Worm (Caenorhabditis elegans) whole organism, L2 larva: ENCODE results near the gene memi-2.
A peak's percentile ranks its signal among the peaks of the same experiment; 100 is the strongest.

ENCODE experiments used
- C34F6.9 ChIP-seq: fragments of 150-350 bp; optimal IDR thresholded peaks from 2 replicates; lab custom pipeline; 2014; ENCODE audit warnings: missing biosample characterization, missing genetic modification characterization
- F13H6.1 ChIP-seq: sonication (generic microtip); optimal IDR thresholded peaks from 2 replicates; lab custom pipeline; 2016; ENCODE audit warnings: missing genetic modification characterization, missing compliant biosample characterization
- R02D3.7 ChIP-seq: fragments of 150-350 bp; optimal IDR thresholded peaks from 2 replicates; lab custom pipeline; 2014; ENCODE audit warnings: missing biosample characterization, missing genetic modification characterization
- Y55F3AM.14 ChIP-seq: fragments of 200-800 bp; sonication (Bioruptor generic); optimal IDR thresholded peaks from 2 replicates; lab custom pipeline; 2018; ENCODE audit warnings: mild to moderate bottlenecking, missing genetic modification characterization, missing compliant biosample characterization
- ZK546.5 ChIP-seq: sonication (generic microtip); optimal IDR thresholded peaks from 2 replicates; lab custom pipeline; 2017; ENCODE audit warnings: missing biosample characterization, missing genetic modification characterization
- alr-1 ChIP-seq: fragments of 150-350 bp; optimal IDR thresholded peaks from 2 replicates; lab custom pipeline; 2014; ENCODE audit warnings: missing biosample characterization, missing genetic modification characterization
- aly-2 ChIP-seq: fragments of 150-350 bp; optimal IDR thresholded peaks from 2 replicates; lab custom pipeline; 2014; ENCODE audit warnings: missing biosample characterization, missing genetic modification characterization
- blmp-1 ChIP-seq: sonication (generic microtip); optimal IDR thresholded peaks from 2 replicates; lab custom pipeline; 2017; ENCODE audit warnings: missing genetic modification characterization, mild to moderate bottlenecking, missing compliant biosample characterization, antibody characterized with exemption, moderate library complexity; ENCODE audit not compliant: insufficient read depth
- ceh-16 ChIP-seq: fragments of 150-350 bp; optimal IDR thresholded peaks from 2 replicates; lab custom pipeline; 2014; ENCODE audit warnings: missing biosample characterization, missing genetic modification characterization
- ceh-82 ChIP-seq: fragments of 150-350 bp; optimal IDR thresholded peaks from 2 replicates; lab custom pipeline; 2014; ENCODE audit warnings: missing biosample characterization, missing genetic modification characterization
- crh-2 ChIP-seq: sonication (generic microtip); optimal IDR thresholded peaks from 2 replicates; lab custom pipeline; 2017; ENCODE audit warnings: missing biosample characterization, missing genetic modification characterization
- dmd-4 ChIP-seq: sonication (generic microtip); optimal IDR thresholded peaks from 2 replicates; lab custom pipeline; 2017; ENCODE audit warnings: missing biosample characterization, missing genetic modification characterization
- egl-27 ChIP-seq: sonication (generic microtip); optimal IDR thresholded peaks from 3 replicates; lab custom pipeline; 2017; ENCODE audit warnings: missing biosample characterization, missing genetic modification reagents, missing genetic modification characterization
- elt-3 ChIP-seq: sonication (generic microtip); optimal IDR thresholded peaks from 2 replicates; lab custom pipeline; 2017; ENCODE audit warnings: missing biosample characterization, missing genetic modification characterization
- fos-1 ChIP-seq: fragments of 150-350 bp; optimal IDR thresholded peaks from 2 replicates; lab custom pipeline; 2014; ENCODE audit warnings: missing biosample characterization, missing genetic modification characterization
- gmeb-1 ChIP-seq: fragments of 150-350 bp; optimal IDR thresholded peaks from 2 replicates; lab custom pipeline; 2014; ENCODE audit warnings: missing biosample characterization, missing genetic modification characterization
- lin-11 ChIP-seq: fragments of 150-350 bp; sonication (generic microtip); optimal IDR thresholded peaks from 2 replicates; lab custom pipeline; 2014; ENCODE audit warnings: missing biosample characterization, missing genetic modification characterization, inconsistent platforms, mixed read lengths
- lin-13 ChIP-seq: fragments of 150-350 bp; optimal IDR thresholded peaks from 2 replicates; lab custom pipeline; 2014; ENCODE audit warnings: missing biosample characterization, missing genetic modification reagents, missing genetic modification characterization
- lin-39 ChIP-seq: fragments of 150-350 bp; optimal IDR thresholded peaks from 2 replicates; lab custom pipeline; 2014; ENCODE audit warnings: missing biosample characterization, missing genetic modification reagents, missing genetic modification characterization
- lsy-2 ChIP-seq, 2 experiments: fragments of 150-350 bp in 1 of 2; sonication (generic microtip) in 1 of 2; optimal IDR thresholded peaks; 2 replicates each; lab custom pipeline; 2014 to 2017; ENCODE audit warnings: missing biosample characterization in 2 of 2, missing genetic modification characterization in 2 of 2
- mbf-1 ChIP-seq: sonication (generic microtip); optimal IDR thresholded peaks from 2 replicates; lab custom pipeline; 2017; ENCODE audit warnings: missing biosample characterization, missing genetic modification characterization
- mdl-1 ChIP-seq, 2 experiments: fragments of 150-350 bp in 1 of 2; sonication (generic microtip) in 1 of 2; optimal IDR thresholded peaks; 2 replicates each; lab custom pipeline; 2017; ENCODE audit warnings: missing biosample characterization in 2 of 2, missing genetic modification characterization in 2 of 2
- nhr-11 ChIP-seq: fragments of 150-350 bp; optimal IDR thresholded peaks from 2 replicates; lab custom pipeline; 2014; ENCODE audit warnings: missing biosample characterization, missing genetic modification characterization
- nhr-129 ChIP-seq: fragments of 150-350 bp; optimal IDR thresholded peaks from 2 replicates; lab custom pipeline; 2014; ENCODE audit warnings: missing biosample characterization, missing genetic modification characterization
- nhr-21 ChIP-seq: fragments of 150-350 bp; optimal IDR thresholded peaks from 2 replicates; lab custom pipeline; 2014; ENCODE audit warnings: missing biosample characterization, missing genetic modification characterization
- nhr-25 ChIP-seq: fragments of 150-350 bp; sonication (generic microtip); optimal IDR thresholded peaks from 3 replicates; lab custom pipeline; 2014; ENCODE audit warnings: missing biosample characterization, missing genetic modification characterization
- skn-1 ChIP-seq: sonication (generic microtip); optimal IDR thresholded peaks from 2 replicates; lab custom pipeline; 2017; ENCODE audit warnings: missing biosample characterization, missing genetic modification characterization
- sma-3 ChIP-seq: sonication (generic microtip); optimal IDR thresholded peaks from 2 replicates; lab custom pipeline; 2016; ENCODE audit warnings: missing genetic modification reagents, missing genetic modification characterization, missing compliant biosample characterization
- sma-9 ChIP-seq, 2 experiments: fragments of 150-350 bp in 1 of 2; sonication (generic microtip) in 1 of 2; optimal IDR thresholded peaks; 2 replicates each; lab custom pipeline; 2014 to 2016; ENCODE audit warnings: missing genetic modification characterization in 2 of 2, mild to moderate bottlenecking in 1 of 2, missing biosample characterization in 1 of 2, missing compliant biosample characterization in 1 of 2, missing genetic modification reagents in 1 of 2, moderate library complexity in 1 of 2
- snpc-4 ChIP-seq: fragments of 150-350 bp; optimal IDR thresholded peaks from 2 replicates; lab custom pipeline; 2014; ENCODE audit warnings: missing biosample characterization, missing genetic modification characterization
- unc-55 ChIP-seq: fragments of 150-350 bp; sonication (generic microtip); optimal IDR thresholded peaks from 3 replicates; lab custom pipeline; 2014; ENCODE audit warnings: missing biosample characterization, missing genetic modification reagents, missing genetic modification characterization
- ztf-1 ChIP-seq: fragments of 200-800 bp; sonication (Bioruptor generic); conservative IDR thresholded peaks from 2 replicates; pipeline ENCODE4 v1.3.6; 2022; ENCODE audit warnings: missing genetic modification characterization, missing compliant biosample characterization

memi-2 gene

ce11 chrIV:13394686-13395085 is 5.6 kb downstream of the memi-2 start:
- no peak for TF ChIP-seq aly-2 (tag; lab: Kevin White, UChicago)
- TF ChIP-seq blmp-1 (tag; lab: Kevin White, UChicago), result peak; percentile 59
- TF ChIP-seq fos-1 (tag; lab: Kevin White, UChicago), result peak; percentile 8
- TF ChIP-seq, all 48 proteins: peak for 2

ce11 chrIV:13393246-13393716 is 7.0 kb downstream of the memi-2 start:
- no peak for TF ChIP-seq lin-13 (GFP tag; lab: Kevin White, UChicago)
- no peak for TF ChIP-seq snpc-4 (tag; lab: Kevin White, UChicago)
- TF ChIP-seq ZK546.5, result no peak
- peak; percentile 9 for TF ChIP-seq F13H6.1 (tag; lab: Kevin White, UChicago)
- peak; percentile 74 for TF ChIP-seq sma-9 (GFP tag; optimal IDR thresholded peaks at IDR 0.05; lab: Kevin White, UChicago)
- no peak for TF ChIP-seq sma-9 (tag; optimal IDR thresholded peaks at IDR 0.05; lab: Kevin White, UChicago)
- TF ChIP-seq fos-1 (tag; lab: Kevin White, UChicago), result peak; percentile 63
- TF ChIP-seq unc-55 (GFP tag; lab: Kevin White, UChicago), result no peak
- TF ChIP-seq lsy-2 (tag; optimal IDR thresholded peaks at IDR 0.05; lab: Kevin White, UChicago), result peak in 1 of 2 experiments; percentile 42
- no peak for TF ChIP-seq lin-11
- no peak for TF ChIP-seq ceh-82 (tag; lab: Kevin White, UChicago)
- TF ChIP-seq sma-3 (GFP tag; lab: Kevin White, UChicago), result peak; percentile 74
- no peak for TF ChIP-seq dmd-4 (tag; lab: Kevin White, UChicago)
- TF ChIP-seq nhr-25 (tag; lab: Kevin White, UChicago), result peak; percentile 8
- TF ChIP-seq crh-2 (tag; lab: Kevin White, UChicago), result peak; percentile 83
- peak; percentile 68 for TF ChIP-seq nhr-129
- TF ChIP-seq Y55F3AM.14 (GFP tag; lab: Kevin White, UChicago), result peak; percentile 25
- TF ChIP-seq nhr-11 (tag; lab: Kevin White, UChicago), result no peak
- TF ChIP-seq nhr-21 (tag; lab: Kevin White, UChicago), result peak; percentile 62
- TF ChIP-seq egl-27 (tag; lab: Kevin White, UChicago), result no peak
- TF ChIP-seq mdl-1 (tag; optimal IDR thresholded peaks at IDR 0.05; lab: Kevin White, UChicago), result peak in 1 of 2 experiments; percentile 31
- no peak for TF ChIP-seq aly-2 (tag; lab: Kevin White, UChicago)
- TF ChIP-seq gmeb-1 (tag; lab: Kevin White, UChicago), result peak; percentile 34

- TF ChIP-seq elt-3 (no peak), lin-11 (no peak), nhr-25 (tag; lab: Kevin White, UChicago) (no peak), nhr-11 (tag; lab: Kevin White, UChicago) (no peak), C34F6.9 (tag; lab: Kevin White, UChicago) (no peak), crh-2 (tag; lab: Kevin White, UChicago) (no peak), alr-1 (no peak), nhr-21 (tag; lab: Kevin White, UChicago) (no peak), lin-39 (tag; lab: Kevin White, UChicago) (no peak), mbf-1 (tag; lab: Kevin White, UChicago) (no peak), sma-3 (GFP tag; lab: Kevin White, UChicago) (no peak), ceh-82 (tag; lab: Kevin White, UChicago) (no peak), R02D3.7 (tag; lab: Kevin White, UChicago) (no peak), lsy-2 (tag; optimal IDR thresholded peaks at IDR 0.05; lab: Kevin White, UChicago) (no peak), Y55F3AM.14 (GFP tag; lab: Kevin White, UChicago) (no peak), skn-1 (tag; lab: Kevin White, UChicago) (no peak)
- TF ChIP-seq, all 48 proteins: peak for 0
These were observed 8.1 kb downstream of the memi-2 start for ce11 chrIV:13392230-13392629.

- TF ChIP-seq lin-13 (GFP tag; lab: Kevin White, UChicago) (no peak), nhr-129 (peak; percentile 8)
These were observed 9.5 kb downstream of the memi-2 start for ce11 chrIV:13390770-13391169.

ce11 chrIV:13389237-13389636 is 11.1 kb downstream of the memi-2 start:
- no peak for TF ChIP-seq fos-1 (tag; lab: Kevin White, UChicago)
- 0 out of 2 replicates have a peak, but pooled peaks have one; percentile 77 for TF ChIP-seq ztf-1
- TF ChIP-seq ceh-16 (tag; lab: Kevin White, UChicago), result no peak
